Worm (Caenorhabditis elegans) whole organism, young adult: Measurements from ENCODE around the gene F22B5.4.

ENCODE experiments used
- B0019.2 ChIP-seq: fragments of 200-800 bp; sonication (Bioruptor generic); conservative IDR thresholded peaks from 2 replicates; pipeline ENCODE4 v1.3.6; 2022; ENCODE audit warnings: missing genetic modification reagents, missing genetic modification characterization, missing compliant biosample characterization
- B0336.3 ChIP-seq: fragments of 200-800 bp; sonication (Bioruptor generic); IDR thresholded peaks from 2 replicates; pipeline ENCODE4 v1.3.6; 2022; ENCODE audit warnings: missing genetic modification characterization, missing compliant biosample characterization
- C06A6.2 ChIP-seq: fragments of 200-800 bp; sonication (Bioruptor generic); conservative IDR thresholded peaks from 2 replicates; pipeline ENCODE4 v1.3.6; 2022; ENCODE audit warnings: missing genetic modification characterization, missing compliant biosample characterization
- D2030.7 ChIP-seq: fragments of 200-800 bp; sonication (Bioruptor generic); IDR thresholded peaks from 2 replicates; pipeline ENCODE4 v1.3.6; 2022; ENCODE audit warnings: missing genetic modification reagents, missing genetic modification characterization, missing compliant biosample characterization
- F22D6.2 ChIP-seq: sonication (generic microtip); optimal IDR thresholded peaks from 2 replicates; lab custom pipeline; 2016; ENCODE audit warnings: mild to moderate bottlenecking, missing genetic modification characterization, missing compliant biosample characterization
- F39B2.1 ChIP-seq: fragments of 200-800 bp; sonication (Bioruptor generic); IDR thresholded peaks from 2 replicates; pipeline ENCODE4 v1.3.6; 2022; ENCODE audit warnings: missing genetic modification reagents, missing genetic modification characterization, missing compliant biosample characterization
- F57A8.1 ChIP-seq: fragments of 200-800 bp; sonication (Bioruptor generic); optimal IDR thresholded peaks from 2 replicates; lab custom pipeline; 2018; ENCODE audit warnings: mild to moderate bottlenecking, missing genetic modification characterization, moderate library complexity, missing compliant biosample characterization
- K12H6.12 ChIP-seq: fragments of 200-800 bp; sonication (Bioruptor generic); optimal IDR thresholded peaks from 2 replicates; lab custom pipeline; 2018; ENCODE audit warnings: mild to moderate bottlenecking, missing genetic modification characterization, missing compliant biosample characterization
- T07F8.4 ChIP-seq: sonication (generic microtip); optimal IDR thresholded peaks from 2 replicates; lab custom pipeline; 2016; ENCODE audit warnings: mild to moderate bottlenecking, missing genetic modification characterization, moderate library complexity, missing compliant biosample characterization
- T26A5.8 ChIP-seq: sonication (generic microtip); optimal IDR thresholded peaks from 2 replicates; lab custom pipeline; 2016; ENCODE audit warnings: missing genetic modification characterization, missing compliant biosample characterization
- Y53G8AR.9 ChIP-seq: fragments of 200-800 bp; sonication (Bioruptor generic); conservative IDR thresholded peaks from 2 replicates; pipeline ENCODE4 v1.3.6; 2022; ENCODE audit warnings: missing genetic modification reagents, missing genetic modification characterization, missing compliant biosample characterization
- Y56A3A.18 ChIP-seq: fragments of 200-800 bp; sonication (Bioruptor generic); IDR thresholded peaks from 2 replicates; pipeline ENCODE4 v1.3.6; 2022; ENCODE audit warnings: missing genetic modification reagents, missing genetic modification characterization, missing compliant biosample characterization
- Y79H2A.3 ChIP-seq: fragments of 200-800 bp; sonication (Bioruptor generic); conservative IDR thresholded peaks from 2 replicates; pipeline ENCODE4 v1.3.6; 2022; ENCODE audit warnings: missing genetic modification reagents, missing genetic modification characterization, missing compliant biosample characterization
- Y95B8A.8 ChIP-seq: fragments of 200-800 bp; sonication (Bioruptor generic); IDR thresholded peaks from 2 replicates; pipeline ENCODE4 v1.3.6; 2022; ENCODE audit warnings: missing genetic modification reagents, missing genetic modification characterization, missing compliant biosample characterization
- ZK185.1 ChIP-seq: sonication (generic microtip); optimal IDR thresholded peaks from 2 replicates; lab custom pipeline; 2016; ENCODE audit warnings: mild to moderate bottlenecking, missing genetic modification characterization, missing compliant biosample characterization; ENCODE audit not compliant: poor library complexity, severe bottlenecking
- ama-1 ChIP-seq, 3 experiments: fragments of 150-350 bp in 1 of 3; sonication (generic microtip) in 2 of 3; optimal IDR thresholded peaks; 2 replicates each; lab custom pipeline; 2014 to 2018; ENCODE audit warnings: missing biosample characterization in 2 of 3, missing genetic modification characterization in 2 of 3, missing genetic modification reagents in 2 of 3
- aptf-3 ChIP-seq: fragments of 200-800 bp; sonication (Bioruptor generic); IDR thresholded peaks from 2 replicates; pipeline ENCODE4 v1.3.6; 2022; ENCODE audit warnings: missing genetic modification characterization, missing compliant biosample characterization
- attf-5 ChIP-seq: fragments of 200-800 bp; sonication (Bioruptor generic); optimal IDR thresholded peaks from 2 replicates; lab custom pipeline; 2018; ENCODE audit warnings: mild to moderate bottlenecking, missing genetic modification characterization, missing compliant biosample characterization
- bed-1 ChIP-seq: fragments of 200-800 bp; sonication (Bioruptor generic); IDR thresholded peaks from 2 replicates; pipeline ENCODE4 v1.3.6; 2022; ENCODE audit warnings: missing genetic modification reagents, missing genetic modification characterization, missing compliant biosample characterization
- ccch-3 ChIP-seq: fragments of 200-800 bp; sonication (Bioruptor generic); optimal IDR thresholded peaks from 2 replicates; lab custom pipeline; 2018; ENCODE audit warnings: mild to moderate bottlenecking, missing genetic modification characterization, missing compliant biosample characterization
- cebp-1 ChIP-seq, 2 experiments: fragments of 200-800 bp in 1 of 2; sonication (Bioruptor generic) in 1 of 2; sonication (generic microtip) in 1 of 2; IDR thresholded peaks in 1 of 2; optimal IDR thresholded peaks in 1 of 2; 2 replicates each; pipeline versions ENCODE4 v1.3.6 to Lab custom; 2017 to 2022; ENCODE audit warnings: missing compliant biosample characterization in 2 of 2, missing genetic modification characterization in 2 of 2, mild to moderate bottlenecking in 1 of 2, missing genetic modification reagents in 1 of 2, moderate library complexity in 1 of 2
- cebp-2 ChIP-seq: fragments of 200-800 bp; sonication (Bioruptor generic); IDR thresholded peaks from 2 replicates; pipeline ENCODE4 v1.3.6; 2022; ENCODE audit warnings: missing genetic modification characterization, missing compliant biosample characterization
- egl-18 ChIP-seq: fragments of 200-800 bp; sonication (Bioruptor generic); IDR thresholded peaks from 2 replicates; pipeline ENCODE4 v1.3.6; 2022; ENCODE audit warnings: missing genetic modification reagents, missing genetic modification characterization, missing compliant biosample characterization
- ekl-4 ChIP-seq: fragments of 200-800 bp; sonication (Bioruptor generic); IDR thresholded peaks from 2 replicates; pipeline ENCODE4 v1.3.6; 2022; ENCODE audit warnings: missing genetic modification reagents, missing genetic modification characterization, missing compliant biosample characterization
- ets-4 ChIP-seq: fragments of 200-800 bp; sonication (Bioruptor generic); optimal IDR thresholded peaks from 2 replicates; lab custom pipeline; 2018; ENCODE audit warnings: mild to moderate bottlenecking, missing genetic modification characterization, missing compliant biosample characterization
- him-1 ChIP-seq: sonication (generic microtip); optimal IDR thresholded peaks from 2 replicates; lab custom pipeline; 2016; ENCODE audit warnings: missing genotype, missing genetic modification reagents, missing genetic modification characterization, missing compliant biosample characterization
- hlh-12 ChIP-seq: sonication (generic microtip); optimal IDR thresholded peaks from 2 replicates; lab custom pipeline; 2016; ENCODE audit warnings: missing genetic modification characterization, missing compliant biosample characterization
- hlh-26 ChIP-seq: fragments of 200-800 bp; sonication (Bioruptor generic); conservative IDR thresholded peaks from 2 replicates; pipeline ENCODE4 v1.3.6; 2022; ENCODE audit warnings: missing genetic modification reagents, missing genetic modification characterization, missing compliant biosample characterization
- hmg-1.2 ChIP-seq: fragments of 200-800 bp; sonication (Bioruptor generic); IDR thresholded peaks from 2 replicates; pipeline ENCODE4 v1.3.6; 2022; ENCODE audit warnings: missing genetic modification reagents, missing genetic modification characterization, missing compliant biosample characterization
- let-526 ChIP-seq: fragments of 200-800 bp; sonication (Bioruptor generic); IDR thresholded peaks from 2 replicates; pipeline ENCODE4 v1.3.6; 2022; ENCODE audit warnings: missing genetic modification reagents, missing genetic modification characterization, missing compliant biosample characterization
- let-607 ChIP-seq, 2 experiments: fragments of 200-800 bp in 1 of 2; sonication (Bioruptor generic) in 1 of 2; sonication (generic microtip) in 1 of 2; optimal IDR thresholded peaks; 2 replicates each; lab custom pipeline; 2016 to 2018; ENCODE audit warnings: mild to moderate bottlenecking in 2 of 2, missing compliant biosample characterization in 2 of 2, missing genetic modification characterization in 2 of 2, moderate library complexity in 2 of 2, missing genotype in 1 of 2
- lir-1 ChIP-seq: fragments of 200-800 bp; sonication (Bioruptor generic); conservative IDR thresholded peaks from 2 replicates; pipeline ENCODE4 v1.3.6; 2022; ENCODE audit warnings: missing genetic modification reagents, missing genetic modification characterization, missing compliant biosample characterization
- lsl-1 ChIP-seq: fragments of 200-800 bp; sonication (Bioruptor generic); optimal IDR thresholded peaks from 2 replicates; lab custom pipeline; 2018; ENCODE audit warnings: mild to moderate bottlenecking, missing genetic modification characterization, moderate library complexity, missing compliant biosample characterization
- madf-10 ChIP-seq: sonication (generic microtip); optimal IDR thresholded peaks from 2 replicates; lab custom pipeline; 2016; ENCODE audit warnings: mild to moderate bottlenecking, missing genetic modification characterization, missing compliant biosample characterization
- madf-6 ChIP-seq: fragments of 200-800 bp; sonication (Bioruptor generic); IDR thresholded peaks from 2 replicates; pipeline ENCODE4 v1.3.6; 2022; ENCODE audit warnings: missing genetic modification reagents, missing genetic modification characterization, missing compliant biosample characterization
- mcd-1 ChIP-seq: fragments of 200-800 bp; sonication (Bioruptor generic); IDR thresholded peaks from 2 replicates; pipeline ENCODE4 v1.3.6; 2022; ENCODE audit warnings: missing genetic modification reagents, missing genetic modification characterization, missing compliant biosample characterization
- mel-28 ChIP-seq: sonication (generic microtip); optimal IDR thresholded peaks from 2 replicates; lab custom pipeline; 2016; ENCODE audit warnings: borderline replicate concordance, mild to moderate bottlenecking, missing genetic modification characterization, missing compliant biosample characterization
- mxl-1 ChIP-seq: sonication (generic microtip); optimal IDR thresholded peaks from 2 replicates; lab custom pipeline; 2016; ENCODE audit warnings: missing genetic modification characterization, missing compliant biosample characterization
- nhr-80 ChIP-seq: sonication (generic microtip); optimal IDR thresholded peaks from 2 replicates; lab custom pipeline; 2016; ENCODE audit warnings: missing genetic modification characterization, missing compliant biosample characterization
- pbrm-1 ChIP-seq: fragments of 200-800 bp; sonication (Bioruptor generic); IDR thresholded peaks from 2 replicates; pipeline ENCODE4 v1.3.6; 2022; ENCODE audit warnings: missing genetic modification reagents, missing genetic modification characterization, missing compliant biosample characterization
- repo-1 ChIP-seq: sonication (generic microtip); optimal IDR thresholded peaks from 2 replicates; lab custom pipeline; 2017; ENCODE audit warnings: mild to moderate bottlenecking, missing genetic modification characterization, missing compliant biosample characterization
- somi-1 ChIP-seq: fragments of 200-800 bp; sonication (Bioruptor generic); optimal IDR thresholded peaks from 2 replicates; lab custom pipeline; 2018; ENCODE audit warnings: mild to moderate bottlenecking, missing genetic modification characterization, missing compliant biosample characterization
- ztf-22 ChIP-seq: fragments of 200-800 bp; sonication (Bioruptor generic); optimal IDR thresholded peaks from 2 replicates; lab custom pipeline; 2018; ENCODE audit warnings: mild to moderate bottlenecking, missing genetic modification characterization, moderate library complexity, missing compliant biosample characterization

F22B5.4 gene

DNA sequence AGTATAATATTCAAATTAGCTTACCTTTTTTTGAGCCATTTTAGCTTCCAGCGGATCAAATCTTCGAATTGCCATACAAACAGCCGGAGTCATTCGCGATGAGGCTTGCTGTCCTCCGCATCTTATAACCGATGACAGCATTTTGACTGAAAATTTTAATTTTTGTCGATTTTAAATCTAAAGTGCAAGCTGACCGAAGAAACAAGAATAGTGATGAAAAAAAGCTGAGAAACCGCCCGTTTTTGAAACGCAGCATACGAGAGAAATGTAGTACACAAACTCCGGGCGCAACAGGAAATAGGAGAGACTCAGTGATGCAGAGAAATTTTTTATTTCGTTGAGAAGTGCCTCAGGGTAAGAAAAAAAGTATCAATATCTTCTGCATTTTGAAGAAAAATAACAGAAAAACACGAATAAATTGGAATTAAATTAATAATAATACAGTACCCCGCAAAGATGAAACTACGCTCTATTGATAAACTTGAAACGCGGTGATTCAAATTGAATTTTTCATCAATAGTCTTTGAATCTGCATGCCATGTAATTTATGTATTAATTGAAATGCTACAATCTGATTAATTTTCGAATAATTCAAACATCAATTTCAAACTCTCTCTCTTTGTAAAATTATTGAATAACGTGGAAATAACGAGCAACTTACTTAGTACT is 33.7 kb downstream of the F22B5.4 start:
- no peak for TF ChIP-seq F22D6.2 (tag; lab: Kevin White, UChicago)
- TF ChIP-seq ets-4: no peak
- peak; percentile 43 for TF ChIP-seq attf-5
- TF ChIP-seq mcd-1 (GFP tag; lab: Robert Waterston, UW): peak; percentile 17; the same call in 1 of the 2 replicates
- TF ChIP-seq nhr-80 (tag; lab: Kevin White, UChicago): peak; percentile 24
- TF ChIP-seq hmg-1.2: peak; percentile 55; the same call in 1 of the 2 replicates
- peak; percentile 61 for TF ChIP-seq ama-1 (optimal IDR thresholded peaks at IDR 0.05; lab: Kevin White, UChicago)
- TF ChIP-seq ama-1 (GFP tag; optimal IDR thresholded peaks at IDR 0.05; lab: Kevin White, UChicago): no peak
- peak; percentile 35 for TF ChIP-seq lsl-1 (GFP tag; lab: Kevin White, UChicago)

ce11 chrII:8483793-8484186 is 34.3 kb downstream of the F22B5.4 start, which contains the start of gene taap-1:
Gene taap-1, minus strand, starts transcription at chrII:8483871.
- TF ChIP-seq ZK185.1 (tag; lab: Kevin White, UChicago): peak; percentile 11
- TF ChIP-seq madf-6 (GFP tag; lab: Robert Waterston, UW): 0 out of 2 replicates have a peak, but pooled peaks have one; percentile 25
- no peak for TF ChIP-seq let-607 (tag; optimal IDR thresholded peaks at IDR 0.05; lab: Kevin White, UChicago)

ce11 chrII:8484546-8484945 is 35.0 kb downstream of the F22B5.4 start:
- TF ChIP-seq T26A5.8 (tag; lab: Kevin White, UChicago): no peak
- TF ChIP-seq K12H6.12 (tag; lab: Kevin White, UChicago): no peak
- no peak for TF ChIP-seq T07F8.4 (tag; lab: Kevin White, UChicago)
- TF ChIP-seq pbrm-1: no peak
- no peak for TF ChIP-seq egl-18 (GFP tag; lab: Robert Waterston, UW)
- TF ChIP-seq ztf-22 (GFP tag; lab: Kevin White, UChicago): peak; percentile 18
- peak; percentile 66 for TF ChIP-seq nhr-80 (tag; lab: Kevin White, UChicago)
- no peak for TF ChIP-seq mel-28 (tag; lab: Kevin White, UChicago)
- no peak for TF ChIP-seq D2030.7 (GFP tag; lab: Robert Waterston, UW)
- TF ChIP-seq somi-1: no peak
- TF ChIP-seq madf-6 (GFP tag; lab: Robert Waterston, UW): no peak
- TF ChIP-seq B0336.3 (GFP tag; lab: Robert Waterston, UW): peak; percentile 43; the same call in 1 of the 2 replicates
- no peak for TF ChIP-seq cebp-1 (GFP tag; IDR thresholded peaks at IDR 0.05; lab: Robert Waterston, UW)
- peak; percentile 31 for TF ChIP-seq cebp-1 (tag; optimal IDR thresholded peaks at IDR 0.05; lab: Kevin White, UChicago)
- TF ChIP-seq ekl-4: no peak
- no peak for TF ChIP-seq bed-1 (GFP tag; lab: Robert Waterston, UW)
- TF ChIP-seq ccch-3 (GFP tag; lab: Kevin White, UChicago): no peak
- TF ChIP-seq Y56A3A.18 (GFP tag; lab: Robert Waterston, UW): peak; percentile 80
- no peak for TF ChIP-seq let-526 (GFP tag; lab: Robert Waterston, UW)
- 0 out of 2 replicates have a peak, but pooled peaks have one; percentile 58 for TF ChIP-seq Y53G8AR.9 (GFP tag; lab: Robert Waterston, UW)

DNA sequence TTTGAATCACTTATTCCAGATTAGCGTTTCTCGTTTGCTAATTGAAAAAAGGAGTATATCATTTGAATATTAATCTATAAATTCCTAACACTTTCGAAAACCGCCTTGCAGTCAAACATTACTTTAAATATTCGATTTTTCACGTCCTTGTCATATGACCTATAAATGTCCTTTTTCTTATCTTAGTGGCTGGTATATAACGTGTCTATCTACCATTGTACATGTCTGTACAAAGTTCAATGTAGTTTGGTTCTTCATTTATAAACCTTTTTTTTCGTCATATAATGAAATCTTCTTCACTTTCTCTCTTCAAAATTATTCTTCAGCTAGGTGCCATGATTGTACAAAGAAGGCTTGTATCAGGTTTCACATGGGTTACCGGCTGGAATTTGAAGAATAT is 36.1 kb downstream of the F22B5.4 start, which contains the start of gene gbh-2:
gbh-2 (plus strand) TSS at position 277 of the 400 bp plus-strand sequence.
- TF ChIP-seq lir-1: no peak
- TF ChIP-seq F39B2.1: no peak
- no peak for TF ChIP-seq cebp-2 (GFP tag; lab: Robert Waterston, UW)
- TF ChIP-seq Y95B8A.8 (GFP tag; lab: Robert Waterston, UW): no peak
- no peak for TF ChIP-seq hlh-26
- TF ChIP-seq F57A8.1 (GFP tag; lab: Kevin White, UChicago): no peak
- peak; percentile 57 for TF ChIP-seq nhr-80 (tag; lab: Kevin White, UChicago)
- no peak for TF ChIP-seq repo-1 (tag; lab: Kevin White, UChicago)
- TF ChIP-seq hlh-12: no peak
- no peak for TF ChIP-seq aptf-3
- no peak for TF ChIP-seq him-1 (tag; lab: Kevin White, UChicago)
- TF ChIP-seq C06A6.2 (GFP tag; lab: Robert Waterston, UW): no peak
- TF ChIP-seq B0019.2 (GFP tag; lab: Robert Waterston, UW): no peak
- TF ChIP-seq let-607 (tag; optimal IDR thresholded peaks at IDR 0.05; lab: Kevin White, UChicago): peak in 1 of 2 experiments; percentile 38
- peak; percentile 25 for TF ChIP-seq madf-10 (tag; lab: Kevin White, UChicago)
- no peak for TF ChIP-seq mxl-1 (tag; lab: Kevin White, UChicago)
- no peak for TF ChIP-seq Y79H2A.3
